Fruit fly (Drosophila melanogaster) whole organism, pupa: ENCODE data around the gene MED25.

Experiments used
- CG10348 ChIP-seq: fragments of 200-800 bp; sonication (Bioruptor generic); IDR thresholded peaks from 2 replicates; pipeline ENCODE4 v1.3.6; 2022; ENCODE audit warnings: missing biosample characterization, missing genetic modification characterization
- CG12605 ChIP-seq: fragments of 200-800 bp; sonication (Bioruptor generic); IDR thresholded peaks from 2 replicates; pipeline ENCODE4 v1.3.6; 2022; ENCODE audit warnings: missing biosample characterization, missing genetic modification characterization
- CG13204 ChIP-seq: fragments of 200-800 bp; sonication (Bioruptor generic); optimal IDR thresholded peaks from 2 replicates; lab custom pipeline; 2018; ENCODE audit warnings: missing biosample characterization, mild to moderate bottlenecking, missing genetic modification characterization, moderate library complexity
- CG14655 ChIP-seq: fragments of 200-800 bp; sonication (Bioruptor generic); optimal IDR thresholded peaks from 3 replicates; lab custom pipeline; 2017; ENCODE audit warnings: mild to moderate bottlenecking, missing biosample characterization, missing genetic modification reagents, missing genetic modification characterization
- CG15710 ChIP-seq: fragments of 200-800 bp; sonication (Bioruptor generic); optimal IDR thresholded peaks from 2 replicates; lab custom pipeline; 2018; ENCODE audit warnings: missing biosample characterization, mild to moderate bottlenecking, missing genetic modification characterization, moderate library complexity
- CG17806 ChIP-seq: fragments of 200-800 bp; sonication (Bioruptor generic); optimal IDR thresholded peaks from 2 replicates; lab custom pipeline; 2018; ENCODE audit warnings: missing biosample characterization, mild to moderate bottlenecking, missing genetic modification characterization, moderate library complexity
- CG32121 ChIP-seq: fragments of 200-800 bp; sonication (Bioruptor generic); IDR thresholded peaks from 2 replicates; pipeline ENCODE4 v1.3.6; 2022; ENCODE audit warnings: missing biosample characterization, missing genetic modification characterization
- CG34367 ChIP-seq: fragments of 200-800 bp; sonication (Bioruptor generic); optimal IDR thresholded peaks from 2 replicates; lab custom pipeline; 2018; ENCODE audit warnings: missing biosample characterization, mild to moderate bottlenecking, missing genetic modification characterization
- CG4496 ChIP-seq: fragments of 200-800 bp; sonication (Bioruptor generic); IDR thresholded peaks from 3 replicates; pipeline ENCODE4 v1.3.6; 2022; ENCODE audit warnings: missing biosample characterization, missing genetic modification characterization
- CG8159 ChIP-seq: fragments of 200-800 bp; sonication (Bioruptor generic); optimal IDR thresholded peaks from 3 replicates; lab custom pipeline; 2018; ENCODE audit warnings: missing biosample characterization, mild to moderate bottlenecking, missing genetic modification characterization, moderate library complexity
- CG8301 ChIP-seq: fragments of 200-800 bp; sonication (Bioruptor generic); optimal IDR thresholded peaks from 2 replicates; lab custom pipeline; 2018; ENCODE audit warnings: missing biosample characterization, mild to moderate bottlenecking, missing genetic modification characterization
- CG9948 ChIP-seq: fragments of 200-800 bp; sonication (Bioruptor generic); optimal IDR thresholded peaks from 2 replicates; lab custom pipeline; 2018; ENCODE audit warnings: missing biosample characterization, mild to moderate bottlenecking, missing genetic modification characterization, moderate library complexity
- D1 ChIP-seq: fragments of 200-800 bp; sonication (Bioruptor generic); optimal IDR thresholded peaks from 2 replicates; lab custom pipeline; 2018; ENCODE audit warnings: missing biosample characterization, mild to moderate bottlenecking, missing genetic modification characterization, moderate library complexity
- EcR ChIP-seq: fragments of 200-800 bp; sonication (Bioruptor generic); optimal IDR thresholded peaks from 3 replicates; lab custom pipeline; 2019; ENCODE audit warnings: missing biosample characterization, missing genetic modification characterization, mild to moderate bottlenecking, moderate library complexity, missing genetic modification reagents
- Ets98B ChIP-seq: fragments of 200-800 bp; sonication (Bioruptor generic); IDR thresholded peaks from 2 replicates; pipeline ENCODE4 v1.3.6; 2022; ENCODE audit warnings: missing biosample characterization, missing genetic modification characterization
- Pif1A ChIP-seq: fragments of 200-800 bp; sonication (Bioruptor generic); optimal IDR thresholded peaks from 3 replicates; lab custom pipeline; 2016; ENCODE audit warnings: missing biosample characterization, missing genetic modification characterization
- Pif1B ChIP-seq: fragments of 200-800 bp; sonication (Bioruptor generic); optimal IDR thresholded peaks from 3 replicates; lab custom pipeline; 2016; ENCODE audit warnings: missing biosample characterization, missing genetic modification characterization
- Snoo ChIP-seq: fragments of 200-800 bp; sonication (Bioruptor generic); optimal IDR thresholded peaks from 3 replicates; lab custom pipeline; 2017; ENCODE audit warnings: missing biosample characterization, mild to moderate bottlenecking, missing genetic modification characterization, inconsistent platforms
- fd96Ca ChIP-seq: fragments of 200-800 bp; sonication (Bioruptor generic); IDR thresholded peaks from 3 replicates; pipeline ENCODE4 v1.3.6; 2022; ENCODE audit warnings: missing biosample characterization, missing genetic modification characterization
- gl ChIP-seq: fragments of 200-800 bp; sonication (Bioruptor generic); optimal IDR thresholded peaks from 2 replicates; lab custom pipeline; 2018; ENCODE audit warnings: missing biosample characterization, mild to moderate bottlenecking, missing genetic modification characterization
- rn ChIP-seq: fragments of 200-800 bp; sonication (Bioruptor generic); IDR thresholded peaks from 2 replicates; pipeline ENCODE4 v1.3.6; 2022; ENCODE audit warnings: missing biosample characterization, missing genetic modification characterization

Gene MED25

DNA sequence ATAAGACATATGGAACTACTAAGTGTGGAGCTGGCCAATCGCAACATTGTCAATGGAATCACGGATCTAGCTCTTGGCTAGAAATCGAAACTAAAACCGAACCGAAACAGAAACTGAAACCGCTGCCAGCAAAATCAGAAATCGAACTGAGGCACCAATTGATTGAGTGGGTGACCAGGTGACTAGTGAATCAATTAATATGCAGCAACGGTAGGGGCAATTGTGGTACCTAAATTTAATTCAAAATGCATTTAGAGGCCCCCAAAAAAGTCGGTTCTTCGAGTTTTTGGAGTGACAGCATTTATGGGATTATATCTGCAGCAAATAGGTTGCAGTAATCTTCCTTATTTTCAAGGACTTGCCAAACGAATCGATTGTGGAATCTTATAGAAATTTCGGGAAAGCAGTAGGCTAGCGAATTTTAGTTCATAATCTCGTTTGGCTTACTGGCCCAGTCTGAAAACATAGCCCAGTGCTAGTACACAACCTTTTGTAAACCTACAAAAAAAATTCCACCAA is 4.7 kb downstream of the MED25 start, which contains the start of the genes CG17190 and CG4836:
TSS of gene CG17190 (minus strand) at position 101 of the 519 bp plus-strand sequence.
TSS of gene CG4836 (plus strand) at position 469 of the 519 bp plus-strand sequence.
- TF ChIP-seq EcR (GFP tag; lab: Kevin White, UChicago) (no peak), gl (tag; lab: Kevin White, UChicago) (no peak), Snoo (tag; lab: Kevin White, UChicago) (no peak), CG8159 (tag; lab: Kevin White, UChicago) (no peak), CG13204 (GFP tag; lab: Kevin White, UChicago) (no peak), rn (GFP tag; lab: Robert Waterston, UW) (no peak), CG34367 (tag; lab: Kevin White, UChicago) (no peak), CG14655 (no peak), CG12605 (GFP tag; lab: Robert Waterston, UW) (no peak), CG4496 (no peak), Ets98B (GFP tag; lab: Robert Waterston, UW) (no peak), fd96Ca (GFP tag; lab: Robert Waterston, UW) (no peak), CG32121 (GFP tag; lab: Robert Waterston, UW) (no peak)

- no peak for TF ChIP-seq Pif1B (GFP tag; lab: Kevin White, UChicago)
- TF ChIP-seq CG8159 (tag; lab: Kevin White, UChicago): peak; percentile 72
- no peak for TF ChIP-seq Pif1A (GFP tag; lab: Kevin White, UChicago)
- peak; percentile 66 for TF ChIP-seq CG32121 (GFP tag; lab: Robert Waterston, UW)
- peak; percentile 30; the same call in 1 of the 2 replicates for TF ChIP-seq Ets98B (GFP tag; lab: Robert Waterston, UW)
- TF ChIP-seq EcR (GFP tag; lab: Kevin White, UChicago): no peak
- no peak for TF ChIP-seq CG13204 (GFP tag; lab: Kevin White, UChicago)
- peak; percentile 62; the same call in 2 of the 3 replicates for TF ChIP-seq fd96Ca (GFP tag; lab: Robert Waterston, UW)
- no peak for TF ChIP-seq CG10348 (GFP tag; lab: Robert Waterston, UW)
- peak; percentile 81 for TF ChIP-seq CG9948 (tag; lab: Kevin White, UChicago)
- TF ChIP-seq CG4496: peak; percentile 39; the same call in 2 of the 3 replicates
- TF ChIP-seq CG12605 (GFP tag; lab: Robert Waterston, UW): peak; percentile 52
- peak; percentile 23 for TF ChIP-seq rn (GFP tag; lab: Robert Waterston, UW)
- TF ChIP-seq CG14655: no peak
- no peak for TF ChIP-seq D1 (tag; lab: Kevin White, UChicago)
- TF ChIP-seq Snoo (tag; lab: Kevin White, UChicago): peak; percentile 85
- peak; percentile 51 for TF ChIP-seq CG8301 (tag; lab: Kevin White, UChicago)
- peak; percentile 83 for TF ChIP-seq CG34367 (tag; lab: Kevin White, UChicago)
- TF ChIP-seq CG15710: peak; percentile 88
- peak; percentile 46 for TF ChIP-seq CG17806 (tag; lab: Kevin White, UChicago)
- no peak for TF ChIP-seq gl (tag; lab: Kevin White, UChicago)
These were observed 12.5 kb downstream of the MED25 start, which contains the start of the genes PIG-L and psidin for dm6 chr3R:20021152-20021769. PIG-L (minus strand) TSS chr3R:20021338. psidin (plus strand) TSS chr3R:20021704.

DNA sequence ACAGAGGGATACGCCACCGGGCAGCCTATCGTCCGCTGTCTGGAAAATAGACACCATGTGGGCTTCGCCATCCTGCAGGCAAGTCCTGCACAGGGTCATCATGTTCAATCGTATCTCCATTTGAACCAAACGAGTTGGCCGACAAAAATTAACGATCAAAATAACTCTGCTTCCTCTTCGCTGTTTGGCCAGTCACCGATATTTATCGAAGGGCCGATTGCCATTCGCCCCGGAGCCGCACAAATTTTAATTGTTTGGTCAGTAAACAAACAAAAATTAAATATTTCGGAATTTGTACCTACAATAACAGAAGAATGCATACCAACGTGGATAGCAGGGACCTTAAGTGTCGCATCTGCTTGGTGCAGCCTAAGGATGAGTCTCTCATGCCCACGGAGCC is 19.1 kb downstream of the MED25 start, which contains the start of the genes CG4424 and CG4854:
TSS of gene CG4424 (minus strand) at position 200 of the 400 bp plus-strand sequence.
TSS of gene CG4854 (plus strand) at position 218 of the 400 bp plus-strand sequence.
- TF ChIP-seq CG34367 (tag; lab: Kevin White, UChicago) (no peak), Pif1B (GFP tag; lab: Kevin White, UChicago) (no peak), CG15710 (no peak), rn (GFP tag; lab: Robert Waterston, UW) (no peak), CG9948 (tag; lab: Kevin White, UChicago) (no peak), Ets98B (GFP tag; lab: Robert Waterston, UW) (no peak), CG10348 (GFP tag; lab: Robert Waterston, UW) (no peak)

DNA sequence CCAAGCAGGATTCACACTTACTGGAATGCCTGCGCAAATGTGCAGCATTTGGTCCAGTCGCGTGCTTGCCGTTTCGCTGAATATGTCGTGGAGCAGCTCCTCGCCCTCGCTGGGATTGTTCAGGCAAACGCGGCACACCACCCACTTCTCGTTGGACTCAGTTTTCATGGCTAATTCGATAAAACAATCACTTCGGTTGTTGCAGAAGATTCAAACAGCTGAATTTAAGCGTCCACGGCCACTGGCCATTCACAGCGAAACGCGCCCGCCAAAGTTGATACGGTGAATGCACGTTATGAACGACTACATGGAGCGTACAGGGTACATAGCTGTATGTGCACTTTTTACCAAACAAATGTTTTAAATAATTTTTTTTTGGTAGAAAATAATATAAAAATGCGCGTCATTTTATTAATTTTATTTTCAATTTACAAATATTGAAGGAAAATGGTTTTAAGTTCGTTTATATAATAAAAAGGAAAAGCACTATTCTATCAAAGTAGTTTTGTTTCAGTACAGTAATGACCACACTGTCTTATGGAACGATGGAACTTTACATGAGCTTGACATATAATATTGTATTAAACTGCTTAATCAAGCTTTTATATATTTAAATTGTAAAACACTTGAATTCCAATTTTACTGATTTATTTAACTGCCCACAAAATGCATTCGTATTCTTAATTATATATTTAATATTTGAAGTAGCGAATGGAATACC is 22.5 kb downstream of the MED25 start, which contains the start of gene trem:
TSS of gene trem (minus strand) at position 267 of the 721 bp plus-strand sequence.
- TF ChIP-seq CG12605 (GFP tag; lab: Robert Waterston, UW) (no peak), Pif1B (GFP tag; lab: Kevin White, UChicago) (no peak), Ets98B (GFP tag; lab: Robert Waterston, UW) (0 out of 2 replicates have a peak, but pooled peaks have one; percentile 31), CG32121 (GFP tag; lab: Robert Waterston, UW) (peak; percentile 42; the same call in 1 of the 2 replicates), CG8159 (tag; lab: Kevin White, UChicago) (peak; percentile 79), D1 (tag; lab: Kevin White, UChicago) (no peak), CG17806 (tag; lab: Kevin White, UChicago) (peak; percentile 64), EcR (GFP tag; lab: Kevin White, UChicago) (no peak), CG34367 (tag; lab: Kevin White, UChicago) (peak; percentile 60), CG9948 (tag; lab: Kevin White, UChicago) (peak; percentile 76), rn (GFP tag; lab: Robert Waterston, UW) (peak; percentile 31; the same call in 1 of the 2 replicates), CG8301 (tag; lab: Kevin White, UChicago) (no peak), CG14655 (no peak), gl (tag; lab: Kevin White, UChicago) (peak; percentile 0), CG4496 (peak; percentile 33; the same call in 2 of the 3 replicates), fd96Ca (GFP tag; lab: Robert Waterston, UW) (no peak), CG13204 (GFP tag; lab: Kevin White, UChicago) (no peak), CG15710 (peak; percentile 77), Pif1A (GFP tag; lab: Kevin White, UChicago) (no peak), CG10348 (GFP tag; lab: Robert Waterston, UW) (peak; percentile 69), Snoo (tag; lab: Kevin White, UChicago) (peak; percentile 59)
